Worm (Caenorhabditis elegans) whole organism, mixed stage, embryonic: ENCODE measurements around the gene nas-4.

Source experiments
- M03D4.4 ChIP-seq: sonication (generic microtip); optimal IDR thresholded peaks from 2 replicates; lab custom pipeline; 2017; ENCODE audit warnings: mild to moderate bottlenecking, missing genetic modification characterization, missing compliant biosample characterization
- bed-3 ChIP-seq: fragments of 200-800 bp; sonication (Bioruptor generic); optimal IDR thresholded peaks from 3 replicates; lab custom pipeline; 2018; ENCODE audit warnings: mild to moderate bottlenecking, missing genetic modification characterization, moderate library complexity, missing compliant biosample characterization
- blmp-1 ChIP-seq: fragments of 150-350 bp; optimal IDR thresholded peaks from 2 replicates; lab custom pipeline; 2014; ENCODE audit warnings: missing biosample characterization, missing genetic modification characterization
- ceh-39 ChIP-seq: fragments of 150-350 bp; optimal IDR thresholded peaks from 2 replicates; lab custom pipeline; 2014; ENCODE audit warnings: missing biosample characterization, missing genetic modification characterization
- ceh-83 ChIP-seq: fragments of 200-800 bp; sonication (Bioruptor generic); optimal IDR thresholded peaks from 2 replicates; lab custom pipeline; 2018; ENCODE audit warnings: mild to moderate bottlenecking, missing genetic modification characterization, missing compliant biosample characterization
- ces-1 ChIP-seq: fragments of 150-350 bp; optimal IDR thresholded peaks from 2 replicates; lab custom pipeline; 2014; ENCODE audit warnings: missing biosample characterization, missing genetic modification reagents, missing genetic modification characterization
- cnd-1 ChIP-seq: fragments of 200-800 bp; sonication (Bioruptor generic); optimal IDR thresholded peaks from 2 replicates; lab custom pipeline; 2018; ENCODE audit warnings: mild to moderate bottlenecking, missing genetic modification characterization, missing compliant biosample characterization
- drap-1 ChIP-seq: fragments of 200-800 bp; sonication (Bioruptor generic); optimal IDR thresholded peaks from 3 replicates; lab custom pipeline; 2018; ENCODE audit warnings: mild to moderate bottlenecking, missing genetic modification characterization, missing compliant biosample characterization
- elt-1 ChIP-seq: sonication (generic microtip); optimal IDR thresholded peaks from 2 replicates; lab custom pipeline; 2017; ENCODE audit warnings: missing genetic modification characterization, mild to moderate bottlenecking, missing compliant biosample characterization, antibody characterized with exemption, moderate library complexity, borderline replicate concordance; ENCODE audit not compliant: insufficient read depth
- elt-3 ChIP-seq: fragments of 150-350 bp; optimal IDR thresholded peaks from 2 replicates; lab custom pipeline; 2014; ENCODE audit warnings: missing biosample characterization, missing genetic modification characterization
- flh-1 ChIP-seq: fragments of 200-800 bp; sonication (Bioruptor generic); optimal IDR thresholded peaks from 2 replicates; lab custom pipeline; 2018; ENCODE audit warnings: mild to moderate bottlenecking, missing genetic modification characterization, moderate library complexity, missing compliant biosample characterization
- ham-2 ChIP-seq: fragments of 200-800 bp; sonication (Bioruptor generic); optimal IDR thresholded peaks from 2 replicates; lab custom pipeline; 2018; ENCODE audit warnings: mild to moderate bottlenecking, missing genetic modification characterization, missing compliant biosample characterization
- hlh-1 ChIP-seq: fragments of 150-350 bp; optimal IDR thresholded peaks from 2 replicates; lab custom pipeline; 2014; ENCODE audit warnings: missing biosample characterization, missing genetic modification reagents, missing genetic modification characterization
- lin-13 ChIP-seq: fragments of 150-350 bp; optimal IDR thresholded peaks from 2 replicates; lab custom pipeline; 2014; ENCODE audit warnings: missing biosample characterization, missing genetic modification characterization
- lin-32 ChIP-seq: fragments of 200-800 bp; sonication (Bioruptor generic); optimal IDR thresholded peaks from 2 replicates; lab custom pipeline; 2018; ENCODE audit warnings: mild to moderate bottlenecking, missing genetic modification characterization, missing compliant biosample characterization
- lsy-2 ChIP-seq: fragments of 150-350 bp; optimal IDR thresholded peaks from 2 replicates; lab custom pipeline; 2014; ENCODE audit warnings: missing biosample characterization, missing genetic modification characterization
- mab-5 ChIP-seq: fragments of 150-350 bp; optimal IDR thresholded peaks from 2 replicates; lab custom pipeline; 2014; ENCODE audit warnings: missing biosample characterization, missing genetic modification characterization
- mep-1 ChIP-seq: fragments of 150-350 bp; optimal IDR thresholded peaks from 2 replicates; lab custom pipeline; 2017; ENCODE audit warnings: missing biosample characterization, missing genetic modification reagents, missing genetic modification characterization, inconsistent platforms
- nhr-12 ChIP-seq: fragments of 150-350 bp; optimal IDR thresholded peaks from 2 replicates; lab custom pipeline; 2014; ENCODE audit warnings: missing biosample characterization, missing genetic modification characterization
- nhr-2 ChIP-seq: fragments of 150-350 bp; optimal IDR thresholded peaks from 2 replicates; lab custom pipeline; 2014; ENCODE audit warnings: missing biosample characterization, missing genetic modification characterization
- nhr-28 ChIP-seq: fragments of 150-350 bp; optimal IDR thresholded peaks from 2 replicates; lab custom pipeline; 2014; ENCODE audit warnings: missing biosample characterization, missing genetic modification characterization
- nhr-76 ChIP-seq: sonication (generic microtip); optimal IDR thresholded peaks from 2 replicates; lab custom pipeline; 2017; ENCODE audit warnings: missing biosample characterization, missing genetic modification characterization
- pha-4 ChIP-seq: fragments of 150-350 bp; optimal IDR thresholded peaks from 2 replicates; lab custom pipeline; 2018; ENCODE audit warnings: missing biosample characterization, missing genetic modification reagents, missing genetic modification characterization
- sem-2 ChIP-seq: fragments of 200-800 bp; sonication (Bioruptor generic); optimal IDR thresholded peaks from 2 replicates; lab custom pipeline; 2018; ENCODE audit warnings: mild to moderate bottlenecking, missing genetic modification characterization, missing compliant biosample characterization
- snpc-4 ChIP-seq: fragments of 150-350 bp; optimal IDR thresholded peaks from 2 replicates; lab custom pipeline; 2014; ENCODE audit warnings: missing biosample characterization, missing genetic modification characterization
- tbx-8 ChIP-seq: fragments of 200-800 bp; sonication (Bioruptor generic); optimal IDR thresholded peaks from 2 replicates; lab custom pipeline; 2018; ENCODE audit warnings: mild to moderate bottlenecking, missing genetic modification characterization, moderate library complexity, missing compliant biosample characterization
- unc-120 ChIP-seq: sonication (generic microtip); optimal IDR thresholded peaks from 2 replicates; lab custom pipeline; 2017; ENCODE audit warnings: missing genetic modification characterization, missing compliant biosample characterization; ENCODE audit not compliant: poor library complexity, severe bottlenecking
- unc-39 ChIP-seq: fragments of 150-350 bp; optimal IDR thresholded peaks from 2 replicates; lab custom pipeline; 2014; ENCODE audit warnings: missing biosample characterization, missing genetic modification characterization
- unc-62 ChIP-seq: fragments of 150-350 bp; optimal IDR thresholded peaks from 2 replicates; lab custom pipeline; 2014; ENCODE audit warnings: missing biosample characterization, missing genetic modification reagents, missing genetic modification characterization
- zip-8 ChIP-seq: fragments of 150-350 bp; optimal IDR thresholded peaks from 2 replicates; lab custom pipeline; 2014; ENCODE audit warnings: missing biosample characterization, missing genetic modification characterization
- ztf-11 ChIP-seq: fragments of 150-350 bp; optimal IDR thresholded peaks from 2 replicates; lab custom pipeline; 2014; ENCODE audit warnings: missing biosample characterization, missing genetic modification characterization

The nas-4 gene

DNA sequence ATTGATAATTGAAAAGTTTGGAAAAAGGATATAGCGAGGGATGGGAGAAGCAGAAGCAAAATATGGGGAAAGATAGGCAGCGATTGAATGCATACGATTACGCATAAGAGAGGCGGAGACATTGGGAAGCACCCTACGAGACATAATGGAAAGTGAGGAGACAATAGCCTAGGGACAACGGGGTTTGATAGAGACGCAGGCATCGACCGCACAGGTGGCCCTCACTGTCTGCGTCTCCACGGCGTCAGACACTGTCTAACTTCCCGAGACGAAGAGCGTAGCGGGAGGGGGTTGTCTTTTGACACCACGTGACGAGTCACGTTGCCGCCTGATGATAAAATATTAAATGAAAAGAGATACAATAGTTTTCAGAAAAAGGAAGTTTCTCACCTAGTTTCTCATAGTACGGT lies 5.5 kb upstream of the nas-4 start:
- TF ChIP-seq nhr-2 (tag; lab: Kevin White, UChicago) (no peak), hlh-1 (tag; lab: Kevin White, UChicago) (peak; percentile 71), lin-32 (GFP tag; lab: Kevin White, UChicago) (no peak), cnd-1 (tag; lab: Kevin White, UChicago) (peak; percentile 61), ham-2 (GFP tag; lab: Kevin White, UChicago) (peak; percentile 93), elt-1 (peak; percentile 59), nhr-12 (tag; lab: Kevin White, UChicago) (no peak), unc-120 (tag; lab: Kevin White, UChicago) (peak; percentile 45), ces-1 (peak; percentile 75), unc-62 (GFP tag; lab: Kevin White, UChicago) (peak; percentile 17), pha-4 (peak; percentile 82), mep-1 (tag; lab: Kevin White, UChicago) (peak; percentile 18), lsy-2 (peak; percentile 37)

DNA sequence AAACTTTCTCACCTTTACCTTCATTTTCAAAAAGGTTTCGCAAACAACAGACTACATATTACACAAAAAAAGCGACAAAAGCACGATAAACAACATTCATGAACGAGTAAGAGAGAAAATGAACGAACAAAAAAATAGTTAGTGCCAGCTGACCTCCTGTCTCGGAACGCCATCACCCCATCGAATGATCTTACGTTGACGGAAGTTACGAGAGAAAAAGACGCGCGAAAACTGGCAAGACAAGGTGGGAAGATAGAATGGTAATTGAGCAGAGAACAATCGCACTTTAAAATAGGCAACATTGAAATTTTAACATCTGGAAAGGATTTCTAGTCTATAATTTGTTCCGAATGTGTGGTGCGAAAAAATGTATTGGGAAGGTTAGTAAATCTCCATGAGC lies 4.7 kb upstream of the nas-4 start:
- TF ChIP-seq ces-1 (no peak), hlh-1 (tag; lab: Kevin White, UChicago) (peak; percentile 10)

DNA sequence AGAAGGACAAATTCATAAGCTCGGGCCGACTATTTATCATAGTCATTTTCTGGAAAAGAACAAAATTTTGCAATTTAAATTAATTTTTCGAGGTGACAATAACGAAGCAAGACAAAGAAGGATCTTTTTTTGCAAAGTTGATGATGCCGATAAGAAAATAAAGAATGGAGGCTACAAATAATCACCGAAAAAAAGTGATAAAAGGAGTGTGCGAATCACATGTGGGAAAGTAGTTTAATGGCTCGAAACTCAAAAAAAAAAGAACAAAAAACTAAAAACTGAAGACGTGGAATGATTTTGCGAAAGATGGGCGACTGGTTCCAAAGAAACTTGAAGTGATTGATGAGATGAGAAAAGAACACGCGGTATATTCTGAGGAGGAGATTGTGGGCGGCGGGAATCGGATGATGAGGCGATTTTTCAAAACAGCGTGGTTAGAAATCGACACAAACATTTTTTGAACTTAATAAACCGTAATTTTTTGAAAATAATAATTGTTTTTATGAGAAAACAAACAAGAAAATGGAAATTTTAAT lies 4.0 kb upstream of the nas-4 start, which contains the start of gene atgl-1:
Gene atgl-1, minus strand, starts transcription at position 51 of the 536 bp plus-strand sequence.
- TF ChIP-seq M03D4.4 (tag; lab: Kevin White, UChicago) (no peak), nhr-28 (no peak), ceh-39 (no peak), sem-2 (GFP tag; lab: Kevin White, UChicago) (no peak)

- TF ChIP-seq ceh-83 (GFP tag; lab: Kevin White, UChicago) = no peak
- TF ChIP-seq elt-1 = no peak
- no peak for TF ChIP-seq sem-2 (GFP tag; lab: Kevin White, UChicago)
- TF ChIP-seq, all 35 proteins: peak for 0
These were observed 2.8 kb upstream of the nas-4 start for ce11 chrIII:6418254-6418653.

ce11 chrIII:6411914-6412313 lies 3.5 kb downstream of the nas-4 start, which contains the start of gene C05D11.5:
Gene C05D11.5, minus strand, starts transcription at chrIII:6412014.
- TF ChIP-seq unc-120 (tag; lab: Kevin White, UChicago) = no peak
- no peak for TF ChIP-seq zip-8 (tag; lab: Kevin White, UChicago)
- no peak for TF ChIP-seq bed-3
- TF ChIP-seq mep-1 (tag; lab: Kevin White, UChicago) = no peak
- TF ChIP-seq nhr-2 (tag; lab: Kevin White, UChicago) = no peak

DNA sequence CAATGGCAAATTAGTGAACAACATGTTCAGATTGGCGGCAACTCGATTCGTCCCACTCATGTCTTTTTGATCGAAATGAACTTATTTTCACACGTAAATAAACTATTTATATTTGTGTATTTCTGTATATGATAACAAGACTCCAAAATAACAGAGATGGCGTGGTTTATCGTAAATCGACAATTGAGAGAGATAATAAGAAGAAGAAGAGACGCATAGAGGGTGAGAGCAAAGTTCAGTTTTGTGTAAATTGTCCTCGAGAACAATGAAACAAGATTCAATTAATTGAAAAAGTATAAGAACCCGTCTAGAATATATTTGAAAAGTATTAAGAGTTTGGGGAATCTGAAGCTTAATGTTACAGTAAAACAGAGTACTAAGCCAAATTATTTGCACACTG lies 4.0 kb downstream of the nas-4 start:
- TF ChIP-seq nhr-2 (tag; lab: Kevin White, UChicago) (no peak), mab-5 (tag; lab: Kevin White, UChicago) (no peak), pha-4 (no peak), nhr-12 (tag; lab: Kevin White, UChicago) (no peak), unc-39 (no peak), bed-3 (no peak), elt-3 (no peak), unc-62 (GFP tag; lab: Kevin White, UChicago) (no peak), elt-1 (no peak), cnd-1 (tag; lab: Kevin White, UChicago) (no peak)

DNA sequence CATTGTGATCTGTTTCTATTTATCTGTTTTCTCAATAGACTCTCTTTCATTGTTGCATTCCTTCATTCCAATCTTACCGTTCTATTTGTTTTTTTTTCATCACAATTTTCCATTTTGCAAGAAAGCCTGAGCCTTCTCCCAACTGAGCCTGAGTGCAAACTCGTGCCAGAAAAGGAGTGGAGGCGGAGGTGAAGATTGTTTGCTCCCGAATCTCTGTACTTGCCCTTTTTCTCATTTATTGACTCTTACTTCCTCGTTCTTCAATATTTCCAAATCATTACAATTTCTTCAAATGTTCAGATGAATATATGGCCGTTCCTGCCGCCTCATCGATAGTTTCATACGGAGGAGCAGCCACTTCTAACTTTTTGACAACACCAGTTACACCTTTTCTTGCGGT lies 8.6 kb downstream of the nas-4 start, which contains the start of gene let-756:
Gene let-756, plus strand, starts transcription at position 301 of the 400 bp plus-strand sequence.
- TF ChIP-seq snpc-4 (no peak), elt-3 (no peak), lin-13 (tag; lab: Kevin White, UChicago) (no peak), drap-1 (no peak), ceh-83 (GFP tag; lab: Kevin White, UChicago) (no peak), hlh-1 (tag; lab: Kevin White, UChicago) (no peak), bed-3 (no peak), blmp-1 (tag; lab: Kevin White, UChicago) (no peak), ces-1 (no peak), cnd-1 (tag; lab: Kevin White, UChicago) (no peak), mab-5 (tag; lab: Kevin White, UChicago) (no peak), nhr-76 (no peak), ham-2 (GFP tag; lab: Kevin White, UChicago) (no peak), flh-1 (GFP tag; lab: Kevin White, UChicago) (no peak), tbx-8 (GFP tag; lab: Kevin White, UChicago) (no peak), ztf-11 (tag; lab: Kevin White, UChicago) (no peak)
